Fruit fly (Drosophila melanogaster): ENCODE measurements around the gene CG13082.
A peak's percentile ranks its signal among the peaks of the same experiment; 100 is the strongest.

CG13082 gene

dm6 chr2L:19517154-19517814 is 20.9 kb upstream of the CG13082 start, which contains the start of gene Hasp (continued):
- TF ChIP-seq stwl (tag; optimal IDR thresholded peaks at IDR 0.05) (peak; percentile 73), Oli (tag; optimal IDR thresholded peaks at IDR 0.05) (peak; percentile 63), pan (optimal IDR thresholded peaks at IDR 0.05) (no peak), pan (GFP tag; optimal IDR thresholded peaks at IDR 0.05 in 1 of 2, IDR thresholded peaks at IDR 0.05 in 1 of 2) (peak in 1 of 2 experiments; percentile 65), CG7271 (tag; optimal IDR thresholded peaks at IDR 0.05) (peak; percentile 35), oc (tag; optimal IDR thresholded peaks at IDR 0.05) (peak; percentile 41), psq (GFP tag; optimal IDR thresholded peaks at IDR 0.05) (no peak), CG13624 (GFP tag; optimal IDR thresholded peaks at IDR 0.05) (peak; percentile 35), Dref (GFP tag; IDR thresholded peaks at IDR 0.05) (peak; percentile 62), CG10267 (tag; optimal IDR thresholded peaks at IDR 0.05) (peak; percentile 69), grau (tag; optimal IDR thresholded peaks at IDR 0.05) (peak; percentile 66), CG17802 (tag; optimal IDR thresholded peaks at IDR 0.05) (no peak), CG12104 (GFP tag; optimal IDR thresholded peaks at IDR 0.05) (peak; percentile 36), lab (GFP tag; optimal IDR thresholded peaks at IDR 0.05) (no peak), gro (GFP tag; optimal IDR thresholded peaks at IDR 0.05) (no peak), CG33213 (GFP tag; optimal IDR thresholded peaks at IDR 0.05) (no peak), CG6254 (GFP tag; optimal IDR thresholded peaks at IDR 0.05) (peak; percentile 53), Ptx1 (GFP tag; IDR thresholded peaks at IDR 0.05) (peak; percentile 51), NfI (GFP tag; optimal IDR thresholded peaks at IDR 0.05) (peak; percentile 35), Rfx (GFP tag; IDR thresholded peaks at IDR 0.05) (peak; percentile 67), zen2 (GFP tag; IDR thresholded peaks at IDR 0.05; ENCODE audit: partially characterized antibody) (peak; percentile 91), dpn (GFP tag; optimal IDR thresholded peaks at IDR 0.05) (peak in 1 of 2 experiments; percentile 62), CG10543 (GFP tag; optimal IDR thresholded peaks at IDR 0.05) (no peak), ken (GFP tag; IDR thresholded peaks at IDR 0.05) (peak; percentile 21; the same call in 1 of the 3 replicates), CG18476 (GFP tag; optimal IDR thresholded peaks at IDR 0.05) (peak; percentile 42), bcd (GFP tag; optimal IDR thresholded peaks at IDR 0.05) (peak; percentile 53), CG1647 (GFP tag; optimal IDR thresholded peaks at IDR 0.05) (peak; percentile 7), Chrac-16 (GFP tag; optimal IDR thresholded peaks at IDR 0.05) (peak; percentile 40), CG18619 (GFP tag; optimal IDR thresholded peaks at IDR 0.05) (peak; percentile 29), Asciz (GFP tag; optimal IDR thresholded peaks at IDR 0.05) (peak; percentile 58), knrl (GFP tag; IDR thresholded peaks at IDR 0.05; ENCODE audit: partially characterized antibody) (peak; percentile 46; the same call in 2 of the 3 replicates), Xrp1 (GFP tag; IDR thresholded peaks at IDR 0.05) (peak; percentile 67), CG31441 (GFP tag; IDR thresholded peaks at IDR 0.05) (peak; percentile 65), CG6689 (GFP tag; IDR thresholded peaks at IDR 0.05) (peak; percentile 39; the same call in 1 of the 2 replicates), cwo (GFP tag; optimal IDR thresholded peaks at IDR 0.05) (peak; percentile 29), Fer1 (GFP tag; optimal IDR thresholded peaks at IDR 0.05) (peak; percentile 55), CG6813 (GFP tag; optimal IDR thresholded peaks at IDR 0.05) (peak; percentile 12), repo (GFP tag; optimal IDR thresholded peaks at IDR 0.05) (no peak), CG34376 (GFP tag; optimal IDR thresholded peaks at IDR 0.05) (no peak), CG4617 (GFP tag; optimal IDR thresholded peaks at IDR 0.05; ENCODE audit: borderline replicate concordance) (peak; percentile 2), vfl (GFP tag; optimal IDR thresholded peaks at IDR 0.05) (peak; percentile 0), tio (GFP tag; optimal IDR thresholded peaks at IDR 0.05) (no peak), CG3281 (GFP tag; optimal IDR thresholded peaks at IDR 0.05) (peak; percentile 64), lilli (GFP tag; optimal IDR thresholded peaks at IDR 0.05) (peak; percentile 47), CG8388 (GFP tag; optimal IDR thresholded peaks at IDR 0.05) (peak; percentile 59), unpg (GFP tag; optimal IDR thresholded peaks at IDR 0.05) (peak; percentile 66), btn (GFP tag; optimal IDR thresholded peaks at IDR 0.05) (no peak), Nf-YA (GFP tag; IDR thresholded peaks at IDR 0.05) (no peak), schlank (tag; optimal IDR thresholded peaks at IDR 0.05) (no peak)
